Fruit fly (Drosophila melanogaster) whole organism, embryonic: ENCODE data around the gene Rab10.

Experiments used
- Dip3 ChIP-seq: fragments of 200-800 bp; sonication (Bioruptor generic); optimal IDR thresholded peaks from 3 replicates; lab custom pipeline; 2016; ENCODE audit warnings: missing biosample characterization, missing genetic modification characterization
- Gsc ChIP-seq: fragments of 200-800 bp; sonication (Bioruptor generic); IDR thresholded peaks from 2 replicates; pipeline ENCODE4 v1.3.6; 2022; ENCODE audit warnings: missing biosample characterization, missing genetic modification characterization
- Rfx ChIP-seq: fragments of 200-800 bp; sonication (Bioruptor generic); IDR thresholded peaks from 2 replicates; pipeline ENCODE4 v1.3.6; 2022; ENCODE audit warnings: missing biosample characterization, missing genetic modification characterization
- gt ChIP-seq: fragments of 200-800 bp; sonication (Bioruptor generic); IDR thresholded peaks from 2 replicates; pipeline ENCODE4 v1.3.6; 2022; ENCODE audit warnings: missing biosample characterization, missing genetic modification characterization
- kni ChIP-seq: fragments of 200-800 bp; sonication (Bioruptor generic); optimal IDR thresholded peaks from 3 replicates; lab custom pipeline; 2017; ENCODE audit warnings: mild to moderate bottlenecking, missing biosample characterization, missing genetic modification reagents, missing genetic modification characterization
- psq ChIP-seq: fragments of 200-800 bp; sonication (Bioruptor generic); optimal IDR thresholded peaks from 2 replicates; lab custom pipeline; 2017; ENCODE audit warnings: missing biosample characterization, missing genetic modification characterization

dm6 chrX:20231658-20232057 is 19.5 kb upstream of the Rab10 start:
- TF ChIP-seq gt = no peak
- no peak for TF ChIP-seq Dip3
- TF ChIP-seq Rfx = no peak
- TF ChIP-seq psq (GFP tag; lab: Kevin White, UChicago) = no peak
- no peak for TF ChIP-seq Gsc
- no peak for TF ChIP-seq kni
